Worm (Caenorhabditis elegans) whole organism, L1 larva: ENCODE measurements around the gene Y56A3A.22.

Source experiments
- C04F5.9 ChIP-seq: sonication (generic microtip); optimal IDR thresholded peaks from 2 replicates; lab custom pipeline; 2016; ENCODE audit warnings: missing genetic modification characterization, missing compliant biosample characterization
- Y116A8C.19 ChIP-seq: sonication (generic microtip); optimal IDR thresholded peaks from 2 replicates; lab custom pipeline; 2016; ENCODE audit warnings: missing compliant biosample characterization, missing genetic modification characterization, borderline replicate concordance
- ama-1 ChIP-seq: fragments of 150-350 bp; optimal IDR thresholded peaks from 2 replicates; lab custom pipeline; 2014
- ceh-88 ChIP-seq: fragments of 200-800 bp; sonication (Bioruptor generic); IDR thresholded peaks from 2 replicates; pipeline ENCODE4 v1.3.6; 2022; ENCODE audit warnings: missing genetic modification characterization, missing compliant biosample characterization
- dpl-1 ChIP-seq, 3 experiments: fragments of 150-350 bp in 2 of 3; sonication (generic microtip) in 1 of 3; optimal IDR thresholded peaks; 2 replicates each; lab custom pipeline; 2014 to 2017; ENCODE audit warnings: missing biosample characterization in 3 of 3, missing genetic modification characterization in 3 of 3, missing genetic modification reagents in 3 of 3
- egl-27 ChIP-seq, 2 experiments: fragments of 150-350 bp in 1 of 2; sonication (generic microtip); optimal IDR thresholded peaks; 3 replicates each; lab custom pipeline; 2017 to 2018; ENCODE audit warnings: missing biosample characterization in 2 of 2, missing genetic modification characterization in 2 of 2, missing genetic modification reagents in 2 of 2
- fkh-4 ChIP-seq: sonication (generic microtip); optimal IDR thresholded peaks from 2 replicates; lab custom pipeline; 2016; ENCODE audit warnings: missing compliant biosample characterization, missing genetic modification characterization, borderline replicate concordance
- grh-1 ChIP-seq: fragments of 200-800 bp; sonication (Bioruptor generic); IDR thresholded peaks from 2 replicates; pipeline ENCODE4 v1.3.6; 2022; ENCODE audit warnings: missing genetic modification reagents, missing genetic modification characterization, missing compliant biosample characterization
- hlh-4 ChIP-seq: sonication (generic microtip); optimal IDR thresholded peaks from 2 replicates; lab custom pipeline; 2016; ENCODE audit warnings: mild to moderate bottlenecking, missing genetic modification characterization, missing compliant biosample characterization
- lin-13 ChIP-seq: fragments of 150-350 bp; optimal IDR thresholded peaks from 2 replicates; lab custom pipeline; 2014; ENCODE audit warnings: missing biosample characterization, missing genetic modification reagents, missing genetic modification characterization
- lin-15B ChIP-seq: fragments of 150-350 bp; sonication (generic microtip); optimal IDR thresholded peaks from 3 replicates; lab custom pipeline; 2014; ENCODE audit warnings: missing biosample characterization, missing genetic modification characterization
- lir-3 ChIP-seq: sonication (generic microtip); optimal IDR thresholded peaks from 2 replicates; lab custom pipeline; 2016; ENCODE audit warnings: mild to moderate bottlenecking, missing genetic modification characterization, moderate library complexity, missing compliant biosample characterization; ENCODE audit not compliant: poor library complexity
- lsy-2 ChIP-seq, 2 experiments: fragments of 150-350 bp; optimal IDR thresholded peaks; 2 replicates each; lab custom pipeline; 2014; ENCODE audit warnings: missing biosample characterization in 2 of 2, missing genetic modification characterization in 2 of 2
- mab-9 ChIP-seq: fragments of 200-800 bp; sonication (Bioruptor generic); IDR thresholded peaks from 2 replicates; pipeline ENCODE4 v1.3.6; 2022; ENCODE audit warnings: missing genetic modification reagents, missing genetic modification characterization, missing compliant biosample characterization
- mdl-1 ChIP-seq, 2 experiments: fragments of 150-350 bp; optimal IDR thresholded peaks; 2 replicates each; lab custom pipeline; 2014 to 2017; ENCODE audit warnings: missing biosample characterization in 2 of 2, missing genetic modification characterization in 2 of 2, inconsistent platforms in 1 of 2
- nhr-19 ChIP-seq: fragments of 200-800 bp; sonication (Bioruptor generic); conservative IDR thresholded peaks from 2 replicates; pipeline ENCODE4 v1.3.6; 2022; ENCODE audit warnings: missing genetic modification characterization, missing compliant biosample characterization
- nhr-20 ChIP-seq: sonication (generic microtip); optimal IDR thresholded peaks from 2 replicates; lab custom pipeline; 2016; ENCODE audit warnings: mild to moderate bottlenecking, missing genetic modification characterization, missing compliant biosample characterization
- nhr-28 ChIP-seq: fragments of 150-350 bp; optimal IDR thresholded peaks from 2 replicates; lab custom pipeline; 2014; ENCODE audit warnings: missing biosample characterization, missing genetic modification characterization
- nhr-47 ChIP-seq: sonication (generic microtip); optimal IDR thresholded peaks from 2 replicates; lab custom pipeline; 2016; ENCODE audit warnings: mild to moderate bottlenecking, missing genetic modification characterization, moderate library complexity, missing compliant biosample characterization
- nhr-71 ChIP-seq: sonication (generic microtip); optimal IDR thresholded peaks from 2 replicates; lab custom pipeline; 2016; ENCODE audit warnings: mild to moderate bottlenecking, missing genetic modification characterization, moderate library complexity, missing compliant biosample characterization
- nhr-77 ChIP-seq: fragments of 150-350 bp; optimal IDR thresholded peaks from 2 replicates; lab custom pipeline; 2014; ENCODE audit warnings: missing biosample characterization, missing genetic modification characterization
- nhr-84 ChIP-seq: sonication (generic microtip); optimal IDR thresholded peaks from 2 replicates; lab custom pipeline; 2017; ENCODE audit warnings: missing biosample characterization, missing genetic modification characterization
- nhr-90 ChIP-seq: sonication (generic microtip); optimal IDR thresholded peaks from 2 replicates; lab custom pipeline; 2016; ENCODE audit warnings: mild to moderate bottlenecking, missing genetic modification characterization, missing compliant biosample characterization; ENCODE audit not compliant: poor library complexity
- pag-3 ChIP-seq: sonication (generic microtip); optimal IDR thresholded peaks from 2 replicates; lab custom pipeline; 2017; ENCODE audit warnings: missing genetic modification characterization, mild to moderate bottlenecking, missing compliant biosample characterization, antibody characterized with exemption, borderline replicate concordance; ENCODE audit not compliant: insufficient read depth
- pqm-1 ChIP-seq: sonication (generic microtip); optimal IDR thresholded peaks from 3 replicates; lab custom pipeline; 2017; ENCODE audit warnings: missing biosample characterization, missing genetic modification characterization
- snpc-4 ChIP-seq: fragments of 150-350 bp; optimal IDR thresholded peaks from 2 replicates; lab custom pipeline; 2014; ENCODE audit warnings: missing biosample characterization, missing genetic modification characterization
- sox-4 ChIP-seq: sonication (generic microtip); optimal IDR thresholded peaks from 2 replicates; lab custom pipeline; 2016; ENCODE audit warnings: missing genetic modification characterization, missing compliant biosample characterization
- sptf-1 ChIP-seq: fragments of 150-350 bp; optimal IDR thresholded peaks from 2 replicates; lab custom pipeline; 2014; ENCODE audit warnings: missing biosample characterization, missing genetic modification characterization
- tlp-1 ChIP-seq: fragments of 150-350 bp; optimal IDR thresholded peaks from 2 replicates; lab custom pipeline; 2014; ENCODE audit warnings: missing biosample characterization, missing genetic modification characterization
- unc-86 ChIP-seq: sonication (generic microtip); optimal IDR thresholded peaks from 2 replicates; lab custom pipeline; 2016; ENCODE audit warnings: missing genetic modification characterization, missing compliant biosample characterization
- unc-98 ChIP-seq: fragments of 200-800 bp; sonication (Bioruptor generic); IDR thresholded peaks from 2 replicates; pipeline ENCODE4 v1.3.6; 2022; ENCODE audit warnings: missing genetic modification characterization, missing compliant biosample characterization
- vab-15 ChIP-seq: sonication (generic microtip); optimal IDR thresholded peaks from 2 replicates; lab custom pipeline; 2017; ENCODE audit warnings: missing genotype, mild to moderate bottlenecking, missing genetic modification characterization, missing compliant biosample characterization
- zip-4 ChIP-seq: fragments of 200-800 bp; sonication (Bioruptor generic); optimal IDR thresholded peaks from 2 replicates; lab custom pipeline; 2018; ENCODE audit warnings: mild to moderate bottlenecking, missing genetic modification characterization, moderate library complexity, missing compliant biosample characterization
- ztf-11 ChIP-seq, 2 experiments: sonication (generic microtip); optimal IDR thresholded peaks; 2 replicates each; lab custom pipeline; 2016 to 2017; ENCODE audit warnings: missing genetic modification characterization in 2 of 2, missing biosample characterization in 1 of 2, missing compliant biosample characterization in 1 of 2
- ztf-4 ChIP-seq: fragments of 150-350 bp; optimal IDR thresholded peaks from 2 replicates; lab custom pipeline; 2014; ENCODE audit warnings: missing biosample characterization, missing genetic modification characterization

Gene Y56A3A.22

DNA sequence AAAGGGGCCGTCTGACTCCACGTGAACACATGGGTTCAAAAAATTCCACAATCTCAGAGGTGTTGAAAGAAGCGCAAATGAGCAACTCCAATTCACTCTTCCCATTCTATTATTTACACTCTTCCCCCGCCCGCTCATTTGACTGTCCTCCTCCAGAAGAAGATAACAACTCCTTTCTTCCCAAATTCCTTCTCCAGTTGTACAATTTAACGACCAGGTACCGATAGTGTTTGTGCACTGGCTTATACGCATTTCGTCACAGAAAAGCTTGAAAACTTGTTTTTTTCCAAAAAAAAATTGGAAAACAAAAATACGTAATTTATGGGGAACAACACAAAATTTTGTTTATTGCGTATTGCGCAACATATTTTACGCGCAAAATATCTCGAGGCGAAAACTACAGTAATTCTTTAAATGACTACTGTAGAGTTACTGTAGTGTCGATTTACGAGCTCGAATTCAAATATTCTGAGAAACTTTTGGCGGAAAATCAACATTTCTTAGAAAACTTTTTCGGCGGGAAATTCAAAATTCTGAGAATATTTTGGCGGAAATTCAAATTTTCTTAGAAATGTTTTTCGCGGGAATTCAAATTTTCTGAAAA is 27.9 kb downstream of the Y56A3A.22 start:
- TF ChIP-seq pqm-1, result peak; percentile 24
- no peak for TF ChIP-seq sptf-1 (tag; lab: Kevin White, UChicago)

DNA sequence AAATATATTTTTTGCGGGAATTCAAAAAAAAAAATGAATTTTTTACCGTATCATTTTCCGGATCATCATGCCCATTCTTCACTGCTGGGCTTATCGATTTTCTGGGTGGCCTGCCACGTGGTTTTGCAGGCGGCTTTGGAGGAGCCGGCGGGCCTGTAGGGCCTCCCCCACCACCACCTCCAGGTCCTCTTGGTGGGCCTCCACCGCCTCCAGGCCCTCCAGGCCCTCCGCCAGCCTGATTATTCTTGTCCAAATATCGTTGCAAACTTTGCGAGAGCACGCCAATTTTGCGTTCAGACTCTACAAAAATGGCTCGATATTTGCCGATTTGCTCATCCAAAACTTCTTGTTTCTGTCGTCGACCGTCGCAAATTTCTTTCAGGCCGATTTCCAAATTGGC is 29.6 kb downstream of the Y56A3A.22 start:
- TF ChIP-seq pag-3 (tag; lab: Kevin White, UChicago), result no peak
- no peak for TF ChIP-seq ztf-4
- no peak for TF ChIP-seq egl-27 (tag; optimal IDR thresholded peaks at IDR 0.05; lab: Kevin White, UChicago)
- no peak for TF ChIP-seq mdl-1 (tag; optimal IDR thresholded peaks at IDR 0.05; lab: Kevin White, UChicago)
- no peak for TF ChIP-seq lin-15B
- TF ChIP-seq sox-4 (tag; lab: Kevin White, UChicago), result no peak
- TF ChIP-seq tlp-1 (tag; lab: Kevin White, UChicago), result no peak
- no peak for TF ChIP-seq lir-3 (tag; lab: Kevin White, UChicago)
- no peak for TF ChIP-seq C04F5.9
- TF ChIP-seq nhr-90 (tag; lab: Kevin White, UChicago), result no peak
- TF ChIP-seq vab-15 (tag; lab: Kevin White, UChicago), result no peak
- TF ChIP-seq nhr-77, result no peak
- no peak for TF ChIP-seq nhr-28 (tag; lab: Kevin White, UChicago)
- TF ChIP-seq hlh-4 (tag; lab: Kevin White, UChicago), result no peak

DNA sequence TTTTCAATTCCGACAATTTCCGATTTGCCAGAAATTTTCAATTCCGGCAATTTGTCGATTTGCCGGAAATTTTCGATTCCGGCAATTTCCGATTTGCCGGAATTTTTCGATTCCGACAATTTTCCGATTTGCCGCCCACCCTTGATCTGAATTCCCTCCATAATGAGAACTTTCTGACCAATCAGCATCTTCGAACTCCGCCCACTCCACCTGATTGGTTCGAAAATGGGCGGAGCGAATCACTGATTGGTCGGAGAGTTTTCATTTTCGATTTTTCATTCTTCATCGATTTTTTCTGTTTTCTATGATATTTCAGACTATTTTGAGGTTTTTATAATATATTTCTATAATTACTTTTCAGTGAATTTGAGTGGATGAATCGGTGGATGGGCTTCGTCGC is 32.7 kb downstream of the Y56A3A.22 start:
- no peak for TF ChIP-seq unc-98 (GFP tag; lab: Robert Waterston, UW)
- TF ChIP-seq nhr-20 (tag; lab: Kevin White, UChicago), result no peak
- no peak for TF ChIP-seq unc-86
- no peak for TF ChIP-seq ama-1 (lab: Kevin White, UChicago)
- no peak for TF ChIP-seq dpl-1 (GFP tag; optimal IDR thresholded peaks at IDR 0.05; lab: Kevin White, UChicago)
- TF ChIP-seq lin-13 (GFP tag; lab: Kevin White, UChicago), result no peak
- TF ChIP-seq fkh-4 (tag; lab: Kevin White, UChicago), result no peak
- no peak for TF ChIP-seq nhr-84 (tag; lab: Kevin White, UChicago)
- no peak for TF ChIP-seq nhr-71 (tag; lab: Kevin White, UChicago)

DNA sequence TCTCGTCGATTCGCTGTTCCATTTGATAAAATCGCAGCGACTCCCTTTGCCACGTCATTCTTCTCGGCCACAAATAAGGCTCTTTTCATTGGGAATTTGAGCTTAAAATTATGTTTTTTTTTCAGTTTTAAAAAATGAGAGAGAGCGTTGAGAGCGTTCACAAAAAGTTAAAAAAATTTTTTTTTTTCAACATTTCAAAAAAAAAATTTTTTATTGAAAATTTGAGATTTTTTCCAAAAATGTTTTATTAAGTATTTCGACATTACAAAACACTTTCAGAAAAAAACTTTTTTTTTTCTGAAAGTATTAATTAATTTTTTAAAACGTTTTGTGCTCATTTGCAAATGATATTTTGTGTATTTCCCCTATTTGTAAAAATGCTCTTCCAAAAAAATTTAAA is 38.6 kb downstream of the Y56A3A.22 start, which contains the start of gene top-3:
top-3 (minus strand) TSS at position 101 of the 400 bp plus-strand sequence.
- TF ChIP-seq ztf-11 (tag; optimal IDR thresholded peaks at IDR 0.05; lab: Kevin White, UChicago) (no peak), lsy-2 (tag; optimal IDR thresholded peaks at IDR 0.05; lab: Kevin White, UChicago) (no peak), lir-3 (tag; lab: Kevin White, UChicago) (no peak), zip-4 (GFP tag; lab: Kevin White, UChicago) (no peak), mab-9 (GFP tag; lab: Robert Waterston, UW) (no peak), nhr-47 (tag; lab: Kevin White, UChicago) (no peak), grh-1 (GFP tag; lab: Robert Waterston, UW) (no peak), Y116A8C.19 (tag; lab: Kevin White, UChicago) (no peak), vab-15 (tag; lab: Kevin White, UChicago) (no peak), fkh-4 (tag; lab: Kevin White, UChicago) (no peak)

DNA sequence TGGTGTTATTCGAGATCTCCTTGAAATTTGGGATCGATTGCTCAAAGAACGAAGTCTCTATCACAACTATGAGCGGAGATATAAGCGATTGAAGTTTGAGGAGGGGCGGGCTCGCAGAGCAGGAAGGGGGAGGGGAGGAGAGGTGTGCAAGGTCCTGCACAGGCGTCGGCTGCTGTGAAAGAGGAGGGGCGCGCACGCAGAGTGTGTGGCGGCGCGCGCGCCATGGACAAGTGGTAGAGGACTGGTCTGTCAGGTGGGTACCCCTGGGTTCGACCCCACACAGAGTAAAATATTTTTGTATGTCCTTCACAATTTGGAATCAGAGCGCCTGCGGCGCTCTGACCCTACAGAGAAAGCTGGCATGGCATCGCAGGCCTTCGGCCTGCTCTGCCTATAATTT is 45.6 kb downstream of the Y56A3A.22 start:
- TF ChIP-seq grh-1 (GFP tag; lab: Robert Waterston, UW), result peak; percentile 61
- TF ChIP-seq mab-9 (GFP tag; lab: Robert Waterston, UW), result peak; percentile 40; the same call in 1 of the 2 replicates
- TF ChIP-seq nhr-19, result peak; percentile 81
- peak; percentile 13 for TF ChIP-seq snpc-4
- peak; percentile 59; the same call in 1 of the 2 replicates for TF ChIP-seq ceh-88 (GFP tag; lab: Robert Waterston, UW)
- TF ChIP-seq unc-98 (GFP tag; lab: Robert Waterston, UW), result peak; percentile 43; the same call in 1 of the 2 replicates
